Fruit fly (Drosophila melanogaster) S2 (cell line): Measurements from ENCODE around the gene CG34461.

Experiments used
- CG8478 ChIP-seq: fragments of >200 bp; optimal IDR thresholded peaks from 2 replicates; lab custom pipeline; 2018
- CTCF ChIP-seq, 2 experiments: fragments of >200 bp; optimal IDR thresholded peaks; 2 replicates each; lab custom pipeline; 2018

dm6 chr3L:8314788-8315140 is 10.9 kb upstream of the CG34461 start:
- TF ChIP-seq CTCF (optimal IDR thresholded peaks at IDR 0.05; lab: Kevin White, UChicago) (no peak), CG8478 (lab: Kevin White, UChicago) (no peak)
